Worm (Caenorhabditis elegans): ENCODE measurements around the gene Y46C8AM.1.

DNA sequence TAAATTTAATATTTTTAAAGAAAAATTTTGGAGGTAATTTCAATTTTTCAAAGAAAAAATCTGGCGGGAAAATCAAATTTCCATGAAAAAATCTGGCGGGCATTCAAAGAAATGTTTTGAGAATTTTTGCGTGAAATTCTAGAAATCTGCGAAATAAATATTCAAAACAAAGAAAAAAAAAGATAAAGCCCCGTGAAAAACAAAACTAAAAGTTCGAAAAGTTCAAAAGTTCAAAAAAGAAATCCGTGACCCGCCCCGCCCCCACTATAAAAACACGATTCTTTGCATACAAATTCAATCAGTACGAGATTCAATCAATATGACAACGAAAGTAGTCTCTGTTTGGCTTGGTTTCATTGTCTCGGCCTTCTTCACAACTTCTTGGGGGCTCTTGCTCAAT, 10.4 kb downstream of the Y46C8AM.1 start, which contains the start of gene clec-79:
- TF ChIP-seq pha-4 (tag; optimal IDR thresholded peaks at IDR 0.05) (no peak), nhr-237 (tag; optimal IDR thresholded peaks at IDR 0.05) (no peak), ama-1 (optimal IDR thresholded peaks at IDR 0.05) (no peak), nfya-1 (tag; optimal IDR thresholded peaks at IDR 0.05; ENCODE audit: insufficient read depth) (no peak), nhr-76 (tag; optimal IDR thresholded peaks at IDR 0.05) (no peak), unc-62 (GFP tag; optimal IDR thresholded peaks at IDR 0.05) (no peak)

All from whole organism, L3 larva.